In genomic region chrIV:8183313-8183712, ce11 we compare ENCODE assay signal across 3 worm cellular contexts.
TF ChIP-seq lines count a peak whose summit lies in the region.

No protein-coding gene starts in this region.

TF ChIP-seq in whole organism, L2 larva, 48 proteins besides CTCF, POLR2A, EP300 and RAD21 (continued from another document):
- TF ChIP-seq ZK546.5 (tag; optimal IDR thresholded peaks at IDR 0.05; lab: Kevin White, UChicago) (no peak), lin-11 (tag; optimal IDR thresholded peaks at IDR 0.05; lab: Kevin White, UChicago) (peak; percentile 83), C34F6.9 (tag; optimal IDR thresholded peaks at IDR 0.05; lab: Kevin White, UChicago) (peak; percentile 73), lin-13 (GFP tag; optimal IDR thresholded peaks at IDR 0.05; lab: Kevin White, UChicago) (peak; percentile 14), elt-3 (tag; optimal IDR thresholded peaks at IDR 0.05; lab: Kevin White, UChicago) (no peak), alr-1 (tag; optimal IDR thresholded peaks at IDR 0.05; lab: Kevin White, UChicago) (peak; percentile 32), mab-5 (tag; optimal IDR thresholded peaks at IDR 0.05; lab: Kevin White, UChicago) (no peak), unc-55 (GFP tag; optimal IDR thresholded peaks at IDR 0.05; lab: Kevin White, UChicago) (peak; percentile 66), egl-27 (tag; optimal IDR thresholded peaks at IDR 0.05; lab: Kevin White, UChicago) (no peak), dmd-4 (tag; optimal IDR thresholded peaks at IDR 0.05; lab: Kevin White, UChicago) (no peak), nhr-21 (tag; optimal IDR thresholded peaks at IDR 0.05; lab: Kevin White, UChicago) (no peak), blmp-1 (tag; optimal IDR thresholded peaks at IDR 0.05; lab: Kevin White, UChicago; ENCODE audit: insufficient read depth) (no peak), mdl-1 (tag; optimal IDR thresholded peaks at IDR 0.05; lab: Kevin White, UChicago) (peak in 1 of 2 experiments; percentile 7), zag-1 (tag; optimal IDR thresholded peaks at IDR 0.05; lab: Kevin White, UChicago) (peak; percentile 28), crh-2 (tag; optimal IDR thresholded peaks at IDR 0.05; lab: Kevin White, UChicago) (peak; percentile 39), sma-3 (GFP tag; optimal IDR thresholded peaks at IDR 0.05; lab: Kevin White, UChicago) (no peak), elt-1 (tag; optimal IDR thresholded peaks at IDR 0.05; lab: Kevin White, UChicago) (no peak), nhr-25 (tag; optimal IDR thresholded peaks at IDR 0.05; lab: Kevin White, UChicago) (no peak), nhr-237 (tag; optimal IDR thresholded peaks at IDR 0.05; lab: Kevin White, UChicago) (no peak), R02D3.7 (tag; optimal IDR thresholded peaks at IDR 0.05; lab: Kevin White, UChicago) (no peak), peb-1 (tag; optimal IDR thresholded peaks at IDR 0.05; lab: Kevin White, UChicago) (no peak), nhr-10 (tag; optimal IDR thresholded peaks at IDR 0.05; lab: Kevin White, UChicago) (no peak), aly-2 (tag; optimal IDR thresholded peaks at IDR 0.05; lab: Kevin White, UChicago) (no peak), sma-9 (GFP tag; optimal IDR thresholded peaks at IDR 0.05; lab: Kevin White, UChicago) (peak; percentile 61), sma-9 (tag; optimal IDR thresholded peaks at IDR 0.05; lab: Kevin White, UChicago) (no peak)

TF ChIP-seq in whole organism, L4 larva, 104 proteins besides CTCF, POLR2A, EP300 and RAD21 (continued from another document):
- TF ChIP-seq zip-2 (tag; optimal IDR thresholded peaks at IDR 0.05; lab: Kevin White, UChicago) = no peak
- TF ChIP-seq Y75B8A.6 (GFP tag; IDR thresholded peaks at IDR 0.05; lab: Robert Waterston, UW) = no peak
- peak in 1 of 2 experiments; percentile 49 for TF ChIP-seq lsy-2 (tag; optimal IDR thresholded peaks at IDR 0.05; lab: Kevin White, UChicago)
- peak; percentile 44; the same call in 1 of the 2 replicates for TF ChIP-seq set-16 (GFP tag; IDR thresholded peaks at IDR 0.05; lab: Robert Waterston, UW)
- TF ChIP-seq dmd-6 (GFP tag; IDR thresholded peaks at IDR 0.05; lab: Robert Waterston, UW) = peak; percentile 15; the same call in 1 of the 2 replicates
- TF ChIP-seq T20F7.1 (GFP tag; optimal IDR thresholded peaks at IDR 0.05; lab: Kevin White, UChicago) = no peak
- TF ChIP-seq hlh-30 (tag; optimal IDR thresholded peaks at IDR 0.05; lab: Kevin White, UChicago; ENCODE audit: insufficient read depth) = peak; percentile 37
- TF ChIP-seq unc-130 (GFP tag; optimal IDR thresholded peaks at IDR 0.05; lab: Kevin White, UChicago) = no peak
- TF ChIP-seq mdl-1 (tag; optimal IDR thresholded peaks at IDR 0.05; lab: Kevin White, UChicago) = peak in 1 of 2 experiments; percentile 12
- TF ChIP-seq T26A8.4 (GFP tag; IDR thresholded peaks at IDR 0.05; lab: Robert Waterston, UW) = no peak

TF ChIP-seq in whole organism, late embryonic, 69 proteins besides CTCF, POLR2A, EP300 and RAD21 (continued from another document):
- no peak for TF ChIP-seq lin-11 (tag; optimal IDR thresholded peaks at IDR 0.05; lab: Kevin White, UChicago)
- TF ChIP-seq npax-4 (tag; optimal IDR thresholded peaks at IDR 0.05; lab: Kevin White, UChicago) = no peak
- peak; percentile 77 for TF ChIP-seq nfya-1 (tag; optimal IDR thresholded peaks at IDR 0.05; lab: Kevin White, UChicago)
- no peak for TF ChIP-seq pha-2 (tag; optimal IDR thresholded peaks at IDR 0.05; lab: Kevin White, UChicago)
- peak; percentile 25 for TF ChIP-seq pqm-1 (tag; optimal IDR thresholded peaks at IDR 0.05; lab: Kevin White, UChicago)
- no peak for TF ChIP-seq ets-4 (tag; optimal IDR thresholded peaks at IDR 0.05; lab: Kevin White, UChicago)
- no peak for TF ChIP-seq ama-1 (optimal IDR thresholded peaks at IDR 0.05; lab: Kevin White, UChicago)
- TF ChIP-seq lim-6 (tag; optimal IDR thresholded peaks at IDR 0.05; lab: Kevin White, UChicago) = peak; percentile 19
- peak; percentile 21 for TF ChIP-seq ceh-48 (tag; optimal IDR thresholded peaks at IDR 0.05; lab: Kevin White, UChicago)
- no peak for TF ChIP-seq ceh-22 (tag; optimal IDR thresholded peaks at IDR 0.05; lab: Kevin White, UChicago)
- no peak for TF ChIP-seq elt-2 (tag; optimal IDR thresholded peaks at IDR 0.05; lab: Kevin White, UChicago)
- no peak for TF ChIP-seq K09A11.1 (tag; optimal IDR thresholded peaks at IDR 0.05; lab: Kevin White, UChicago; ENCODE audit: insufficient read depth)
- no peak for TF ChIP-seq ceh-6 (GFP tag; optimal IDR thresholded peaks at IDR 0.05; lab: Kevin White, UChicago)
- peak; percentile 19 for TF ChIP-seq hlh-6 (tag; optimal IDR thresholded peaks at IDR 0.05; lab: Kevin White, UChicago)
- TF ChIP-seq nhr-232 (tag; optimal IDR thresholded peaks at IDR 0.05; lab: Kevin White, UChicago) = no peak
- TF ChIP-seq ceh-9 (tag; optimal IDR thresholded peaks at IDR 0.05; lab: Kevin White, UChicago) = no peak
- TF ChIP-seq hlh-15 (tag; optimal IDR thresholded peaks at IDR 0.05; lab: Kevin White, UChicago) = no peak
- TF ChIP-seq ceh-45 (GFP tag; IDR thresholded peaks at IDR 0.05; lab: Robert Waterston, UW) = no peak
- no peak for TF ChIP-seq hlh-13 (GFP tag; optimal IDR thresholded peaks at IDR 0.05; lab: Kevin White, UChicago)
- no peak for TF ChIP-seq ztf-16 (tag; optimal IDR thresholded peaks at IDR 0.05; lab: Kevin White, UChicago)
- no peak for TF ChIP-seq zip-5 (tag; optimal IDR thresholded peaks at IDR 0.05; lab: Kevin White, UChicago)
- TF ChIP-seq ceh-31 (tag; optimal IDR thresholded peaks at IDR 0.05; lab: Kevin White, UChicago) = peak; percentile 85
- no peak for TF ChIP-seq ceh-24 (tag; optimal IDR thresholded peaks at IDR 0.05; lab: Kevin White, UChicago)
- TF ChIP-seq ceh-34 (tag; optimal IDR thresholded peaks at IDR 0.05; lab: Kevin White, UChicago) = peak; percentile 69
- TF ChIP-seq ahr-1 (tag; optimal IDR thresholded peaks at IDR 0.05; lab: Kevin White, UChicago) = no peak
- TF ChIP-seq elt-4 (tag; optimal IDR thresholded peaks at IDR 0.05; lab: Kevin White, UChicago) = peak; percentile 50
- TF ChIP-seq ref-2 (tag; optimal IDR thresholded peaks at IDR 0.05; lab: Kevin White, UChicago) = peak; percentile 63
- TF ChIP-seq mec-3 (tag; optimal IDR thresholded peaks at IDR 0.05; lab: Kevin White, UChicago; ENCODE audit: borderline replicate concordance) = peak; percentile 61
- TF ChIP-seq ceh-30 (tag; optimal IDR thresholded peaks at IDR 0.05; lab: Kevin White, UChicago) = no peak
- TF ChIP-seq dve-1 (tag; optimal IDR thresholded peaks at IDR 0.05; lab: Kevin White, UChicago) = no peak
- no peak for TF ChIP-seq pag-3 (tag; optimal IDR thresholded peaks at IDR 0.05; lab: Kevin White, UChicago; ENCODE audit: borderline replicate concordance)
- TF ChIP-seq ceh-19 (GFP tag; optimal IDR thresholded peaks at IDR 0.05; lab: Kevin White, UChicago) = peak; percentile 50
- TF ChIP-seq fax-1 (tag; optimal IDR thresholded peaks at IDR 0.05; lab: Kevin White, UChicago) = no peak
- TF ChIP-seq gmeb-2 (tag; optimal IDR thresholded peaks at IDR 0.05; lab: Kevin White, UChicago) = no peak
- TF ChIP-seq K02D7.2 (tag; optimal IDR thresholded peaks at IDR 0.05; lab: Kevin White, UChicago) = no peak
- peak; percentile 63 for TF ChIP-seq tbx-2 (tag; optimal IDR thresholded peaks at IDR 0.05; lab: Kevin White, UChicago)
- peak; percentile 12 for TF ChIP-seq ceh-2 (tag; optimal IDR thresholded peaks at IDR 0.05; lab: Kevin White, UChicago)
TF ChIP-seq in whole organism, late embryonic: peak in this region for 22.
